Worm (Caenorhabditis elegans) whole organism, early embryonic: ENCODE measurements around the gene Y39B6A.41.

ENCODE experiments used
- B0310.2 ChIP-seq: sonication (generic microtip); optimal IDR thresholded peaks from 2 replicates; lab custom pipeline; 2016; ENCODE audit warnings: mild to moderate bottlenecking, missing genetic modification characterization, missing compliant biosample characterization
- F13C5.2 ChIP-seq: sonication (generic microtip); optimal IDR thresholded peaks from 2 replicates; lab custom pipeline; 2017; ENCODE audit warnings: mild to moderate bottlenecking, missing genetic modification characterization, inconsistent platforms, missing compliant biosample characterization
- aly-1 ChIP-seq: sonication (generic microtip); optimal IDR thresholded peaks from 2 replicates; lab custom pipeline; 2016; ENCODE audit warnings: missing genetic modification characterization, missing compliant biosample characterization
- ama-1 ChIP-seq: fragments of 150-350 bp; optimal IDR thresholded peaks from 2 replicates; lab custom pipeline; 2014
- ceh-13 ChIP-seq: fragments of 200-800 bp; sonication (Bioruptor generic); optimal IDR thresholded peaks from 2 replicates; lab custom pipeline; 2018; ENCODE audit warnings: mild to moderate bottlenecking, missing genetic modification characterization, missing compliant biosample characterization
- ceh-36 ChIP-seq: sonication (generic microtip); optimal IDR thresholded peaks from 2 replicates; lab custom pipeline; 2016; ENCODE audit warnings: missing genetic modification characterization, inconsistent platforms, missing compliant biosample characterization
- ets-7 ChIP-seq: sonication (generic microtip); optimal IDR thresholded peaks from 2 replicates; lab custom pipeline; 2016; ENCODE audit warnings: missing genotype, missing genetic modification characterization, missing compliant biosample characterization
- flt-1 ChIP-seq: fragments of 200-800 bp; sonication (Bioruptor generic); IDR thresholded peaks from 2 replicates; pipeline ENCODE4 v1.3.6; 2022; ENCODE audit warnings: missing genetic modification characterization, missing compliant biosample characterization
- hmbx-1 ChIP-seq: sonication (generic microtip); optimal IDR thresholded peaks from 2 replicates; lab custom pipeline; 2016; ENCODE audit warnings: mild to moderate bottlenecking, missing genetic modification characterization, missing compliant biosample characterization
- hmg-4 ChIP-seq: fragments of 200-800 bp; sonication (Bioruptor generic); optimal IDR thresholded peaks from 2 replicates; lab custom pipeline; 2018; ENCODE audit warnings: mild to moderate bottlenecking, missing genetic modification characterization, missing compliant biosample characterization
- hnd-1 ChIP-seq: sonication (generic microtip); optimal IDR thresholded peaks from 2 replicates; lab custom pipeline; 2016; ENCODE audit warnings: missing genetic modification characterization, missing compliant biosample characterization
- pes-1 ChIP-seq: fragments of 200-800 bp; sonication (Bioruptor generic); IDR thresholded peaks from 2 replicates; pipeline ENCODE4 v1.3.6; 2022; ENCODE audit warnings: missing genetic modification reagents, missing genetic modification characterization, missing compliant biosample characterization
- scrt-1 ChIP-seq: fragments of 200-800 bp; sonication (Bioruptor generic); IDR thresholded peaks from 2 replicates; pipeline ENCODE4 v1.3.6; 2022; ENCODE audit warnings: missing genetic modification characterization, missing compliant biosample characterization
- sea-1 ChIP-seq: fragments of 200-800 bp; sonication (Bioruptor generic); conservative IDR thresholded peaks from 2 replicates; pipeline ENCODE4 v1.3.6; 2022; ENCODE audit warnings: missing genetic modification characterization, missing compliant biosample characterization
- tbx-11 ChIP-seq: fragments of 200-800 bp; sonication (Bioruptor generic); IDR thresholded peaks from 2 replicates; pipeline ENCODE4 v1.3.6; 2022; ENCODE audit warnings: missing genetic modification characterization, missing compliant biosample characterization
- tbx-37 ChIP-seq: fragments of 200-800 bp; sonication (Bioruptor generic); conservative IDR thresholded peaks from 2 replicates; pipeline ENCODE4 v1.3.6; 2022; ENCODE audit warnings: missing genetic modification reagents, missing genetic modification characterization, missing compliant biosample characterization
- tra-4 ChIP-seq: sonication (generic microtip); optimal IDR thresholded peaks from 2 replicates; lab custom pipeline; 2017; ENCODE audit warnings: missing genetic modification characterization, missing compliant biosample characterization

Y39B6A.41 gene

ce11 chrV:18990238-18990901 lies 12.6 kb upstream of the Y39B6A.41 start, which contains the start of the genes reps-1 and Y39B6A.37:
Gene reps-1, minus strand, starts transcription at chrV:18990500.
Gene Y39B6A.37, plus strand, starts transcription at chrV:18990851.
- TF ChIP-seq tbx-37 (GFP tag; lab: Robert Waterston, UW) (no peak), aly-1 (tag; lab: Kevin White, UChicago) (no peak), ceh-36 (no peak), ceh-13 (GFP tag; lab: Kevin White, UChicago) (no peak), hmbx-1 (no peak), F13C5.2 (tag; lab: Kevin White, UChicago) (peak; percentile 34), pes-1 (GFP tag; lab: Robert Waterston, UW) (peak; percentile 43; the same call in 1 of the 2 replicates), ets-7 (tag; lab: Kevin White, UChicago) (no peak)

ce11 chrV:18986103-18986502 lies 8.3 kb upstream of the Y39B6A.41 start:
- no peak for TF ChIP-seq ama-1 (lab: Kevin White, UChicago)
- no peak for TF ChIP-seq ceh-13 (GFP tag; lab: Kevin White, UChicago)
- TF ChIP-seq scrt-1 (GFP tag; lab: Robert Waterston, UW) = no peak
- TF ChIP-seq tbx-11 (GFP tag; lab: Robert Waterston, UW) = no peak
- no peak for TF ChIP-seq ceh-36
- no peak for TF ChIP-seq hmg-4
- no peak for TF ChIP-seq ets-7 (tag; lab: Kevin White, UChicago)
- no peak for TF ChIP-seq flt-1 (GFP tag; lab: Robert Waterston, UW)
- no peak for TF ChIP-seq F13C5.2 (tag; lab: Kevin White, UChicago)
- TF ChIP-seq tra-4 = no peak
- no peak for TF ChIP-seq tbx-37 (GFP tag; lab: Robert Waterston, UW)
- no peak for TF ChIP-seq hmbx-1
- no peak for TF ChIP-seq sea-1 (GFP tag; lab: Robert Waterston, UW)
- no peak for TF ChIP-seq aly-1 (tag; lab: Kevin White, UChicago)
- no peak for TF ChIP-seq B0310.2 (tag; lab: Kevin White, UChicago)
- TF ChIP-seq pes-1 (GFP tag; lab: Robert Waterston, UW) = no peak
- TF ChIP-seq hnd-1 (tag; lab: Kevin White, UChicago) = no peak

ce11 chrV:18981736-18982135 lies 4.0 kb upstream of the Y39B6A.41 start:
- TF ChIP-seq flt-1 (GFP tag; lab: Robert Waterston, UW) = no peak
- TF ChIP-seq hmg-4 = no peak
- TF ChIP-seq ceh-36 = no peak
- TF ChIP-seq ama-1 (lab: Kevin White, UChicago) = no peak
- TF ChIP-seq tra-4 = no peak
- no peak for TF ChIP-seq aly-1 (tag; lab: Kevin White, UChicago)
- no peak for TF ChIP-seq sea-1 (GFP tag; lab: Robert Waterston, UW)

ce11 chrV:18980980-18981529 lies 3.3 kb upstream of the Y39B6A.41 start, which contains the start of the genes mrps-35 and sws-1:
Gene mrps-35, plus strand, starts transcription at chrV:18981306.
Gene sws-1, minus strand, starts transcription at chrV:18981479.
- TF ChIP-seq ceh-13 (GFP tag; lab: Kevin White, UChicago) (no peak), hnd-1 (tag; lab: Kevin White, UChicago) (no peak), hmg-4 (no peak), aly-1 (tag; lab: Kevin White, UChicago) (no peak), tra-4 (no peak), ets-7 (tag; lab: Kevin White, UChicago) (peak; percentile 8), ceh-36 (no peak), pes-1 (GFP tag; lab: Robert Waterston, UW) (peak; percentile 70), tbx-37 (GFP tag; lab: Robert Waterston, UW) (peak; percentile 87), B0310.2 (tag; lab: Kevin White, UChicago) (no peak), sea-1 (GFP tag; lab: Robert Waterston, UW) (0 out of 2 replicates have a peak, but pooled peaks have one; percentile 26), hmbx-1 (no peak), tbx-11 (GFP tag; lab: Robert Waterston, UW) (no peak), F13C5.2 (tag; lab: Kevin White, UChicago) (no peak), flt-1 (GFP tag; lab: Robert Waterston, UW) (no peak), scrt-1 (GFP tag; lab: Robert Waterston, UW) (no peak), ama-1 (lab: Kevin White, UChicago) (no peak)

- TF ChIP-seq tbx-37 (GFP tag; lab: Robert Waterston, UW) = 0 out of 2 replicates have a peak, but pooled peaks have one; percentile 16
- peak; percentile 60 for TF ChIP-seq pes-1 (GFP tag; lab: Robert Waterston, UW)
Observed at ce11 chrV:18980091-18980490, 2.3 kb upstream of the Y39B6A.41 start.

- TF ChIP-seq scrt-1 (GFP tag; lab: Robert Waterston, UW) = no peak
- TF ChIP-seq pes-1 (GFP tag; lab: Robert Waterston, UW) = no peak
- no peak for TF ChIP-seq flt-1 (GFP tag; lab: Robert Waterston, UW)
- no peak for TF ChIP-seq ama-1 (lab: Kevin White, UChicago)
- no peak for TF ChIP-seq F13C5.2 (tag; lab: Kevin White, UChicago)
- no peak for TF ChIP-seq aly-1 (tag; lab: Kevin White, UChicago)
- no peak for TF ChIP-seq tbx-37 (GFP tag; lab: Robert Waterston, UW)
- TF ChIP-seq tra-4 = no peak
- TF ChIP-seq hmg-4 = no peak
- TF ChIP-seq sea-1 (GFP tag; lab: Robert Waterston, UW) = no peak
Observed at ce11 chrV:18978301-18978700, 525 bp upstream of the Y39B6A.41 start.

ce11 chrV:18976539-18976938 lies 1.2 kb downstream of the Y39B6A.41 start:
- TF ChIP-seq ceh-36 = no peak
- TF ChIP-seq sea-1 (GFP tag; lab: Robert Waterston, UW) = no peak
- TF ChIP-seq flt-1 (GFP tag; lab: Robert Waterston, UW) = no peak
- TF ChIP-seq scrt-1 (GFP tag; lab: Robert Waterston, UW) = no peak
- no peak for TF ChIP-seq aly-1 (tag; lab: Kevin White, UChicago)
- TF ChIP-seq F13C5.2 (tag; lab: Kevin White, UChicago) = no peak
- TF ChIP-seq tbx-11 (GFP tag; lab: Robert Waterston, UW) = no peak
- no peak for TF ChIP-seq hmbx-1
- no peak for TF ChIP-seq ama-1 (lab: Kevin White, UChicago)
- no peak for TF ChIP-seq hnd-1 (tag; lab: Kevin White, UChicago)
- TF ChIP-seq tra-4 = no peak
